Worm (Caenorhabditis elegans) whole organism, young adult: ENCODE data around the gene K10H10.7.

Experiments
- B0019.2 ChIP-seq: fragments of 200-800 bp; sonication (Bioruptor generic); conservative IDR thresholded peaks from 2 replicates; pipeline ENCODE4 v1.3.6; 2022; ENCODE audit warnings: missing genetic modification reagents, missing genetic modification characterization, missing compliant biosample characterization
- B0035.1 ChIP-seq: sonication (generic microtip); optimal IDR thresholded peaks from 2 replicates; lab custom pipeline; 2016; ENCODE audit warnings: missing genetic modification characterization, mild to moderate bottlenecking, missing compliant biosample characterization, missing genotype, missing genetic modification reagents
- B0261.1 ChIP-seq: sonication (generic microtip); optimal IDR thresholded peaks from 2 replicates; lab custom pipeline; 2016; ENCODE audit warnings: mild to moderate bottlenecking, missing genetic modification characterization, moderate library complexity, missing compliant biosample characterization
- F10E7.11 ChIP-seq: sonication (generic microtip); optimal IDR thresholded peaks from 2 replicates; lab custom pipeline; 2017; ENCODE audit warnings: mild to moderate bottlenecking, missing genetic modification characterization, moderate library complexity, missing compliant biosample characterization
- F22D6.2 ChIP-seq: sonication (generic microtip); optimal IDR thresholded peaks from 2 replicates; lab custom pipeline; 2016; ENCODE audit warnings: mild to moderate bottlenecking, missing genetic modification characterization, missing compliant biosample characterization
- F23B12.7 ChIP-seq: sonication (generic microtip); optimal IDR thresholded peaks from 2 replicates; lab custom pipeline; 2017; ENCODE audit warnings: missing genetic modification characterization, mild to moderate bottlenecking, missing compliant biosample characterization, antibody characterized with exemption, moderate library complexity; ENCODE audit not compliant: insufficient read depth
- F33H1.4 ChIP-seq: fragments of 200-800 bp; sonication (Bioruptor generic); IDR thresholded peaks from 2 replicates; pipeline ENCODE4 v1.3.6; 2022; ENCODE audit warnings: missing genetic modification reagents, missing genetic modification characterization, missing compliant biosample characterization
- F39B2.1 ChIP-seq: fragments of 200-800 bp; sonication (Bioruptor generic); IDR thresholded peaks from 2 replicates; pipeline ENCODE4 v1.3.6; 2022; ENCODE audit warnings: missing genetic modification reagents, missing genetic modification characterization, missing compliant biosample characterization
- F57C9.4 ChIP-seq: sonication (generic microtip); optimal IDR thresholded peaks from 2 replicates; lab custom pipeline; 2017; ENCODE audit warnings: mild to moderate bottlenecking, missing genetic modification characterization, missing compliant biosample characterization
- K11D2.4 ChIP-seq: fragments of 200-800 bp; sonication (Bioruptor generic); IDR thresholded peaks from 2 replicates; pipeline ENCODE4 v1.3.6; 2022; ENCODE audit warnings: missing genetic modification reagents, missing genetic modification characterization, missing compliant biosample characterization
- K12H6.12 ChIP-seq: fragments of 200-800 bp; sonication (Bioruptor generic); optimal IDR thresholded peaks from 2 replicates; lab custom pipeline; 2018; ENCODE audit warnings: mild to moderate bottlenecking, missing genetic modification characterization, missing compliant biosample characterization
- T07F8.4 ChIP-seq: sonication (generic microtip); optimal IDR thresholded peaks from 2 replicates; lab custom pipeline; 2016; ENCODE audit warnings: mild to moderate bottlenecking, missing genetic modification characterization, moderate library complexity, missing compliant biosample characterization
- Y53F4B.3 ChIP-seq: fragments of 200-800 bp; sonication (Bioruptor generic); IDR thresholded peaks from 2 replicates; pipeline ENCODE4 v1.3.6; 2022; ENCODE audit warnings: missing genetic modification reagents, missing genetic modification characterization, missing compliant biosample characterization
- Y53G8AR.9 ChIP-seq: fragments of 200-800 bp; sonication (Bioruptor generic); conservative IDR thresholded peaks from 2 replicates; pipeline ENCODE4 v1.3.6; 2022; ENCODE audit warnings: missing genetic modification reagents, missing genetic modification characterization, missing compliant biosample characterization
- Y95B8A.8 ChIP-seq: fragments of 200-800 bp; sonication (Bioruptor generic); IDR thresholded peaks from 2 replicates; pipeline ENCODE4 v1.3.6; 2022; ENCODE audit warnings: missing genetic modification reagents, missing genetic modification characterization, missing compliant biosample characterization
- ZK185.1 ChIP-seq: sonication (generic microtip); optimal IDR thresholded peaks from 2 replicates; lab custom pipeline; 2016; ENCODE audit warnings: mild to moderate bottlenecking, missing genetic modification characterization, missing compliant biosample characterization; ENCODE audit not compliant: poor library complexity, severe bottlenecking
- ama-1 ChIP-seq, 3 experiments: fragments of 150-350 bp in 1 of 3; sonication (generic microtip) in 2 of 3; optimal IDR thresholded peaks; 2 replicates each; lab custom pipeline; 2014 to 2018; ENCODE audit warnings: missing biosample characterization in 2 of 3, missing genetic modification characterization in 2 of 3, missing genetic modification reagents in 2 of 3
- atf-7 ChIP-seq: sonication (generic microtip); optimal IDR thresholded peaks from 2 replicates; lab custom pipeline; 2017; ENCODE audit warnings: mild to moderate bottlenecking, missing genetic modification characterization, missing compliant biosample characterization
- cebp-1 ChIP-seq, 2 experiments: fragments of 200-800 bp in 1 of 2; sonication (Bioruptor generic) in 1 of 2; sonication (generic microtip) in 1 of 2; IDR thresholded peaks in 1 of 2; optimal IDR thresholded peaks in 1 of 2; 2 replicates each; pipeline versions ENCODE4 v1.3.6 to Lab custom; 2017 to 2022; ENCODE audit warnings: missing compliant biosample characterization in 2 of 2, missing genetic modification characterization in 2 of 2, mild to moderate bottlenecking in 1 of 2, missing genetic modification reagents in 1 of 2, moderate library complexity in 1 of 2
- ceh-27 ChIP-seq: fragments of 200-800 bp; sonication (Bioruptor generic); optimal IDR thresholded peaks from 2 replicates; lab custom pipeline; 2018; ENCODE audit warnings: mild to moderate bottlenecking, missing genetic modification characterization, moderate library complexity, missing compliant biosample characterization
- ceh-40 ChIP-seq: fragments of 200-800 bp; sonication (Bioruptor generic); IDR thresholded peaks from 2 replicates; pipeline ENCODE4 v1.3.6; 2022; ENCODE audit warnings: missing genetic modification characterization, missing compliant biosample characterization
- ceh-91 ChIP-seq: fragments of 200-800 bp; sonication (Bioruptor generic); IDR thresholded peaks from 2 replicates; pipeline ENCODE4 v1.3.6; 2022; ENCODE audit warnings: missing genetic modification reagents, missing genetic modification characterization, missing compliant biosample characterization
- efl-1 ChIP-seq: fragments of 150-350 bp; optimal IDR thresholded peaks from 2 replicates; lab custom pipeline; 2014; ENCODE audit warnings: missing biosample characterization, missing genetic modification reagents, missing genetic modification characterization
- ekl-4 ChIP-seq: fragments of 200-800 bp; sonication (Bioruptor generic); IDR thresholded peaks from 2 replicates; pipeline ENCODE4 v1.3.6; 2022; ENCODE audit warnings: missing genetic modification reagents, missing genetic modification characterization, missing compliant biosample characterization
- ets-4 ChIP-seq: fragments of 200-800 bp; sonication (Bioruptor generic); optimal IDR thresholded peaks from 2 replicates; lab custom pipeline; 2018; ENCODE audit warnings: mild to moderate bottlenecking, missing genetic modification characterization, missing compliant biosample characterization
- hlh-12 ChIP-seq: sonication (generic microtip); optimal IDR thresholded peaks from 2 replicates; lab custom pipeline; 2016; ENCODE audit warnings: missing genetic modification characterization, missing compliant biosample characterization
- hmg-1.2 ChIP-seq: fragments of 200-800 bp; sonication (Bioruptor generic); IDR thresholded peaks from 2 replicates; pipeline ENCODE4 v1.3.6; 2022; ENCODE audit warnings: missing genetic modification reagents, missing genetic modification characterization, missing compliant biosample characterization
- lag-1 ChIP-seq: fragments of 200-800 bp; sonication (Bioruptor generic); IDR thresholded peaks from 2 replicates; pipeline ENCODE4 v1.3.6; 2022; ENCODE audit warnings: missing genetic modification reagents, missing genetic modification characterization, missing compliant biosample characterization
- lin-54 ChIP-seq: fragments of 200-800 bp; sonication (Bioruptor generic); optimal IDR thresholded peaks from 2 replicates; lab custom pipeline; 2018; ENCODE audit warnings: mild to moderate bottlenecking, missing genetic modification characterization, missing compliant biosample characterization
- lir-1 ChIP-seq: fragments of 200-800 bp; sonication (Bioruptor generic); conservative IDR thresholded peaks from 2 replicates; pipeline ENCODE4 v1.3.6; 2022; ENCODE audit warnings: missing genetic modification reagents, missing genetic modification characterization, missing compliant biosample characterization
- madf-6 ChIP-seq: fragments of 200-800 bp; sonication (Bioruptor generic); IDR thresholded peaks from 2 replicates; pipeline ENCODE4 v1.3.6; 2022; ENCODE audit warnings: missing genetic modification reagents, missing genetic modification characterization, missing compliant biosample characterization
- mcd-1 ChIP-seq: fragments of 200-800 bp; sonication (Bioruptor generic); IDR thresholded peaks from 2 replicates; pipeline ENCODE4 v1.3.6; 2022; ENCODE audit warnings: missing genetic modification reagents, missing genetic modification characterization, missing compliant biosample characterization
- nhr-179 ChIP-seq: sonication (generic microtip); optimal IDR thresholded peaks from 2 replicates; lab custom pipeline; 2016; ENCODE audit warnings: mild to moderate bottlenecking, missing genetic modification characterization, missing compliant biosample characterization
- nhr-27 ChIP-seq: fragments of 200-800 bp; sonication (Bioruptor generic); optimal IDR thresholded peaks from 2 replicates; lab custom pipeline; 2018; ENCODE audit warnings: mild to moderate bottlenecking, missing genetic modification characterization, moderate library complexity, missing compliant biosample characterization
- pbrm-1 ChIP-seq: fragments of 200-800 bp; sonication (Bioruptor generic); IDR thresholded peaks from 2 replicates; pipeline ENCODE4 v1.3.6; 2022; ENCODE audit warnings: missing genetic modification reagents, missing genetic modification characterization, missing compliant biosample characterization
- rcor-1 ChIP-seq: fragments of 200-800 bp; sonication (Bioruptor generic); IDR thresholded peaks from 2 replicates; pipeline ENCODE4 v1.3.6; 2022; ENCODE audit warnings: missing genetic modification reagents, missing genetic modification characterization, missing compliant biosample characterization
- rpc-1 ChIP-seq, 2 experiments: fragments of 150-350 bp in 1 of 2; sonication (generic microtip) in 1 of 2; optimal IDR thresholded peaks; 2 replicates each; lab custom pipeline; 2014 to 2018; ENCODE audit warnings: missing biosample characterization in 1 of 2, missing genetic modification characterization in 1 of 2, missing genetic modification reagents in 1 of 2, missing genotype in 1 of 2
- sea-2 ChIP-seq: fragments of 200-800 bp; sonication (Bioruptor generic); IDR thresholded peaks from 2 replicates; pipeline ENCODE4 v1.3.6; 2022; ENCODE audit warnings: missing genetic modification characterization, missing compliant biosample characterization
- snpc-1.3 ChIP-seq: sonication (generic microtip); optimal IDR thresholded peaks from 2 replicates; lab custom pipeline; 2017; ENCODE audit warnings: missing genetic modification characterization, mild to moderate bottlenecking, missing compliant biosample characterization, antibody characterized with exemption, moderate library complexity, missing genotype, missing genetic modification reagents; ENCODE audit not compliant: insufficient read depth
- snpc-4 ChIP-seq, 5 experiments: fragments of 150-350 bp in 1 of 5; sonication (generic microtip) in 4 of 5; optimal IDR thresholded peaks; 2 replicates each; lab custom pipeline; 2014 to 2018; ENCODE audit warnings: missing genetic modification characterization in 5 of 5, missing biosample characterization in 3 of 5, antibody characterized with exemption in 2 of 5, mild to moderate bottlenecking in 2 of 5, missing compliant biosample characterization in 2 of 5, missing genotype in 2 of 5, moderate library complexity in 2 of 5, missing genetic modification reagents in 1 of 5
- somi-1 ChIP-seq: fragments of 200-800 bp; sonication (Bioruptor generic); optimal IDR thresholded peaks from 2 replicates; lab custom pipeline; 2018; ENCODE audit warnings: mild to moderate bottlenecking, missing genetic modification characterization, missing compliant biosample characterization
- tbp1 ChIP-seq: fragments of 200-800 bp; sonication (Bioruptor generic); optimal IDR thresholded peaks from 2 replicates; lab custom pipeline; 2018; ENCODE audit warnings: mild to moderate bottlenecking, missing genetic modification characterization, missing compliant biosample characterization
- xnd-1 ChIP-seq: sonication (generic microtip); optimal IDR thresholded peaks from 2 replicates; lab custom pipeline; 2016; ENCODE audit warnings: missing genotype, missing genetic modification reagents, missing genetic modification characterization, missing compliant biosample characterization

K10H10.7 gene

ce11 chrII:14479583-14480245 lies 27.7 kb downstream of the K10H10.7 start, which contains the start of gene C13B4.1 (continued):
- peak; percentile 67 for TF ChIP-seq rcor-1 (GFP tag; lab: Robert Waterston, UW)
- no peak for TF ChIP-seq F22D6.2 (tag; lab: Kevin White, UChicago)
- TF ChIP-seq pbrm-1: 0 out of 2 replicates have a peak, but pooled peaks have one; percentile 34
- peak; percentile 80 for TF ChIP-seq madf-6 (GFP tag; lab: Robert Waterston, UW)
- TF ChIP-seq mcd-1 (GFP tag; lab: Robert Waterston, UW): peak; percentile 94
- peak; percentile 75 for TF ChIP-seq F33H1.4 (GFP tag; lab: Robert Waterston, UW)
- TF ChIP-seq xnd-1 (tag; lab: Kevin White, UChicago): peak; percentile 50
- TF ChIP-seq, all 124 proteins: peak for 23

ce11 chrII:14474700-14475099 lies 32.8 kb downstream of the K10H10.7 start:
- no peak for TF ChIP-seq F39B2.1
- no peak for TF ChIP-seq lir-1
- TF ChIP-seq nhr-27: no peak
- TF ChIP-seq lag-1 (GFP tag; lab: Robert Waterston, UW): no peak
- TF ChIP-seq B0261.1: peak; percentile 69
- TF ChIP-seq B0035.1: no peak
- TF ChIP-seq Y53F4B.3 (GFP tag; lab: Robert Waterston, UW): no peak
- TF ChIP-seq ama-1 (optimal IDR thresholded peaks at IDR 0.05; lab: Kevin White, UChicago): no peak
- no peak for TF ChIP-seq ama-1 (GFP tag; optimal IDR thresholded peaks at IDR 0.05; lab: Kevin White, UChicago)
- no peak for TF ChIP-seq Y53G8AR.9 (GFP tag; lab: Robert Waterston, UW)
- TF ChIP-seq F57C9.4 (tag; lab: Kevin White, UChicago): no peak
- no peak for TF ChIP-seq F23B12.7
- TF ChIP-seq B0019.2 (GFP tag; lab: Robert Waterston, UW): no peak
- peak; percentile 44 for TF ChIP-seq mcd-1 (GFP tag; lab: Robert Waterston, UW)
- no peak for TF ChIP-seq snpc-1.3
- TF ChIP-seq rpc-1 (optimal IDR thresholded peaks at IDR 0.05; lab: Kevin White, UChicago): peak; percentile 50
- peak; percentile 70 for TF ChIP-seq rpc-1 (tag; optimal IDR thresholded peaks at IDR 0.05; lab: Kevin White, UChicago)
- peak; percentile 39 for TF ChIP-seq hmg-1.2 (GFP tag; lab: Robert Waterston, UW)
- TF ChIP-seq cebp-1 (GFP tag; IDR thresholded peaks at IDR 0.05; lab: Robert Waterston, UW): no peak
- no peak for TF ChIP-seq cebp-1 (tag; optimal IDR thresholded peaks at IDR 0.05; lab: Kevin White, UChicago)
- TF ChIP-seq T07F8.4 (tag; lab: Kevin White, UChicago): no peak
- TF ChIP-seq somi-1 (GFP tag; lab: Kevin White, UChicago): no peak
- TF ChIP-seq ets-4 (GFP tag; lab: Kevin White, UChicago): no peak
- TF ChIP-seq K11D2.4 (GFP tag; lab: Robert Waterston, UW): no peak
- no peak for TF ChIP-seq ekl-4 (GFP tag; lab: Robert Waterston, UW)
- no peak for TF ChIP-seq ZK185.1 (tag; lab: Kevin White, UChicago)
- TF ChIP-seq F33H1.4 (GFP tag; lab: Robert Waterston, UW): no peak
- peak; percentile 86 for TF ChIP-seq tbp1 (GFP tag; lab: Kevin White, UChicago)
- no peak for TF ChIP-seq ceh-91
- no peak for TF ChIP-seq atf-7 (tag; lab: Kevin White, UChicago)
- no peak for TF ChIP-seq efl-1 (GFP tag; lab: Kevin White, UChicago)
- TF ChIP-seq nhr-179: no peak
- no peak for TF ChIP-seq ceh-27 (GFP tag; lab: Kevin White, UChicago)
- TF ChIP-seq lin-54 (GFP tag; lab: Kevin White, UChicago): peak; percentile 18
- no peak for TF ChIP-seq sea-2 (GFP tag; lab: Robert Waterston, UW)
- no peak for TF ChIP-seq snpc-4 (GFP tag; optimal IDR thresholded peaks at IDR 0.05; lab: Kevin White, UChicago)
- TF ChIP-seq snpc-4 (tag; optimal IDR thresholded peaks at IDR 0.05; lab: Kevin White, UChicago): peak in 1 of 4 experiments; percentile 27
- TF ChIP-seq F10E7.11 (tag; lab: Kevin White, UChicago): no peak
- TF ChIP-seq hlh-12: no peak
- no peak for TF ChIP-seq K12H6.12 (tag; lab: Kevin White, UChicago)
- TF ChIP-seq ceh-40 (GFP tag; lab: Robert Waterston, UW): no peak
- no peak for TF ChIP-seq Y95B8A.8 (GFP tag; lab: Robert Waterston, UW)
- TF ChIP-seq rcor-1 (GFP tag; lab: Robert Waterston, UW): no peak
